Fruit fly (Drosophila melanogaster): ENCODE results near the gene CG11892.

CG11892 gene

DNA sequence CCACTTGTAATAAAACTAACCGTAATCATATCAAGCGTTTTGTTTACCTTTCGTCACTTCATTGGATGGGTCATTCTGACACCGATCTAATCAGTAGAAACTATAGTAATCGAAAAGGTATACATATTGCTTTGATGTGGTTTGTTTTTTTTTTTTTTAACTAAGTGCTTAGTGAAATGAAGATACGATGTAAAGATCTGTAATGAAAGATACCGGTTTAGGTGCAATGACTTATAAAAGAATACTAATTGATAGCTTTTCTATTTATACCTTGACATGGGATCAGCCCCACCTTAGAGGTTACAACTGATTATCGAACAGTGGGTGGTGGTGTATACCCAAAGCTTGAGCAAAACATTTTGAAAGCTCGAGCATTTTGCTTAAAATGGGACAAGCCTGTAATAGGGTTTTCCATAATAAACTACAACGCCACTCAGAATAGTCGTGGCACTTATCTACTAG is 1.9 kb downstream of the CG11892 start, which contains the start of gene CG31300:
CG31300 (plus strand) TSS at position 412 of the 462 bp plus-strand sequence.
- TF ChIP-seq insv (optimal IDR thresholded peaks at IDR 0.05) (no peak), Sin3A (optimal IDR thresholded peaks at IDR 0.05) (no peak), h (optimal IDR thresholded peaks at IDR 0.05) (no peak), psq (optimal IDR thresholded peaks at IDR 0.05) (no peak)

DNA sequence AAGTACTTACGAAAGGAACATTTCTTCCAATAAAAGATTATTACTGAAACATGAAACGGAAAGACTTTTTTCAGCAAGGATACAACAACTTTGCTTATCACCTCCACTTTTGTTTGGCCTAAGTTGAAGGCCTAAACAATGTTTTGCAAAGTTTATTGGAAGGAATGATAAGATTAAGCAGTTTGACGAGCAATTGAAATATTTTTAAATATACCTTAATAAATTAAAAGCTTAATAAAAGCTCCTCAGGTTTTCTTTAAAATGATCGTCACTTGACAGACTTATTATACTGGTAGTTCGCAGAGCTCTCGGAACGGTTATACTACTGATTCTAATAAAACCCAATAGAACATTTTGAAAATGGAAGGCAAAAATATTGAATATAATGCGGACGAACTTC is 3.8 kb downstream of the CG11892 start, which contains the start of gene CG31104:
CG31104 (plus strand) TSS at position 301 of the 400 bp plus-strand sequence.
- TF ChIP-seq insv (optimal IDR thresholded peaks at IDR 0.05) (no peak), Sin3A (optimal IDR thresholded peaks at IDR 0.05) (no peak), ttk (optimal IDR thresholded peaks at IDR 0.05) (no peak), Myc (optimal IDR thresholded peaks at IDR 0.05) (no peak), h (optimal IDR thresholded peaks at IDR 0.05) (no peak), psq (optimal IDR thresholded peaks at IDR 0.05) (no peak)

- TF ChIP-seq h (optimal IDR thresholded peaks at IDR 0.05), result no peak
- no peak for TF ChIP-seq Myc (optimal IDR thresholded peaks at IDR 0.05)
- TF ChIP-seq ttk (optimal IDR thresholded peaks at IDR 0.05), result no peak
- no peak for TF ChIP-seq psq (optimal IDR thresholded peaks at IDR 0.05)
- TF ChIP-seq Sin3A (optimal IDR thresholded peaks at IDR 0.05), result no peak
- no peak for TF ChIP-seq insv (optimal IDR thresholded peaks at IDR 0.05)
Measured at dm6 chr3R:25287128-25287527, 5.8 kb downstream of the CG11892 start, which contains the start of gene CG13658. TSS of gene CG13658 (plus strand) at chr3R:25287474.

- no peak for TF ChIP-seq Myc (optimal IDR thresholded peaks at IDR 0.05)
Measured at dm6 chr3R:25289589-25289988, 8.2 kb downstream of the CG11892 start, which contains the start of gene CG11893. TSS of gene CG11893 (plus strand) at chr3R:25289889.

DNA sequence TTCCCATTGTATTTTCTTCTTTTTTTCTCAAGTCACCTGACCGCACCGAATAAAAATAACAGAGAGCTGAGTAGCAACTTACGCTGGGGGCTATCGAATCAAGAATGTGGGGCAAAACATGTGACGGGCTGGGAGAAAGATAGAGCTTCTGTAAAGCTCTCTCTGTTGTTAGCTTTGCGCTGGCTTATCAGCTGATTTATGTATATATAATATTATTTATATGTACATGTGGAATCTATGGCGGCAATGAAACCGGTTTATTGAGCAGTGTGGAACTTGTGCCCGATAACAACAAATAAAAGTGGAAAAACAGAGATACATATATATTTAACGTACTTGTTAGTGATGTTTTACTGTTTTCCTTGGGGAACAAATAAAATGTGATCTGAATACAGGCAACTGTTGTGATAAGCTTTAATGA is 11.5 kb downstream of the CG11892 start, which contains the start of gene CG31098:
CG31098 (minus strand) TSS at position 114 of the 421 bp plus-strand sequence.
- TF ChIP-seq h (optimal IDR thresholded peaks at IDR 0.05) (no peak), Myc (optimal IDR thresholded peaks at IDR 0.05) (no peak), psq (optimal IDR thresholded peaks at IDR 0.05) (no peak), Sin3A (optimal IDR thresholded peaks at IDR 0.05) (no peak), insv (optimal IDR thresholded peaks at IDR 0.05) (no peak), ttk (optimal IDR thresholded peaks at IDR 0.05) (no peak)

DNA sequence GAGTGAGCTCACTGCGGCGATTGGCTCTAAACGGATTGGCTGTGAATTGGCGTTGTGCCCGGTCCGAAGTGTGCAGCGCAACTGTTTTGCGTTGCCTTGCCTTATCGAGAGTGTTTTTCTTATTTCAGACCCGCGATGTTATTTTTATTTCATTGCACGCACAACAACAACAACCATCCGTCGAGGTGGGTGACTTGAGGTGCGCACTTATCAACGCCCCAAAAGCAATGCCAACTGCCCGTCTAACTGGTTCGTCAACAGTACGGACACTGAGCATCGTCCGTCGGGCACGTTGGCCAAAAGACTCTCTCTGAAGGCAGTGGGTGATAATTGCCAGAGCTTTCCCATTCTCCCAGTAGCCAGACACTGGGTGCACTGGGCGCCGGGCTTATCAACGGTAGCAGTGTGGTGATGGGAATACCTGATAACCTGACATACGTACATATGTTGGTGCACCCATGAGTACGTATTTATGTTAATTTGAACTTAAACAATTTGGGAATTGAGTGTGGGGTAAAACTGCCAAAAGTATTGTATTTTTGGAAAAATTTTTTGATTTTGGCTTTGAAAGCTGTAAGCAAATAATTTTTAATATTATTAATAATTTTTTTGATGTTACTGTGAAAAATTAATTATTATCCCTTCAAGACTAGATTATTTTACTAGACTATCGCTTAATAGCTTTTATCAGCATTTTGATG is 14.1 kb downstream of the CG11892 start, which contains the start of gene CG31102:
CG31102 (minus strand) TSS at position 275 of the 701 bp plus-strand sequence.
- TF ChIP-seq h (optimal IDR thresholded peaks at IDR 0.05), result no peak
- TF ChIP-seq Myc (optimal IDR thresholded peaks at IDR 0.05), result no peak
- TF ChIP-seq psq (optimal IDR thresholded peaks at IDR 0.05), result no peak
- TF ChIP-seq Sin3A (optimal IDR thresholded peaks at IDR 0.05), result no peak
- no peak for TF ChIP-seq ttk (optimal IDR thresholded peaks at IDR 0.05)
- no peak for TF ChIP-seq insv (optimal IDR thresholded peaks at IDR 0.05)

dm6 chr3R:25297678-25298077 is 16.3 kb downstream of the CG11892 start, which contains the start of gene CG31097:
TSS of gene CG31097 (minus strand) at chr3R:25297778.
- TF ChIP-seq Sin3A (optimal IDR thresholded peaks at IDR 0.05) (no peak), ttk (optimal IDR thresholded peaks at IDR 0.05) (no peak), psq (optimal IDR thresholded peaks at IDR 0.05) (no peak), h (optimal IDR thresholded peaks at IDR 0.05) (no peak), insv (optimal IDR thresholded peaks at IDR 0.05) (no peak)

dm6 chr3R:25299507-25299964 is 18.2 kb downstream of the CG11892 start, which contains the start of gene CG31288:
TSS of gene CG31288 (minus strand) at chr3R:25299557.
- TF ChIP-seq psq (optimal IDR thresholded peaks at IDR 0.05) (no peak), Myc (optimal IDR thresholded peaks at IDR 0.05) (no peak), insv (optimal IDR thresholded peaks at IDR 0.05) (no peak), Sin3A (optimal IDR thresholded peaks at IDR 0.05) (no peak), ttk (optimal IDR thresholded peaks at IDR 0.05) (no peak), h (optimal IDR thresholded peaks at IDR 0.05) (no peak)

dm6 chr3R:25300575-25300974 is 19.2 kb downstream of the CG11892 start, which contains the start of gene CG13659:
TSS of gene CG13659 (plus strand) at chr3R:25300891.
- TF ChIP-seq Myc (optimal IDR thresholded peaks at IDR 0.05), result no peak

DNA sequence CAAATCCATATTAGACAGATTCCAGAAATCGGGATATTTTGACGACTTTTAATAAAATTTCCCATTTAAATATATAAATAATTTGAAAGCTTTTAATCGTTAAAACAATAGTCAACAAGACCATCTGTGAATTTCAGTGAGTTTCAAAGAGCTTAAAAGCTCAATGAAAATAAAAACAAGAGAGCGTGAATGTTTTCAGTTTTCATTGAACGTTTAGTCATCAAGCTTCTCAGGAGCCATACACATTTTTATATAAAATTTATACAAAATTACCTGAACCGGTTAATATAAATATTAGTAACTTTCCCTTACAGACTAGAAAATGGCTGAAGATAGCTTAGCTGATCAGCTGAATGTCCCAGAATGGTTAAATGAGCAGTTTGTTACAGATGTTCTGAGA is 20.9 kb downstream of the CG11892 start, which contains the start of gene CG31370:
CG31370 (plus strand) TSS at position 226 of the 400 bp plus-strand sequence.
- TF ChIP-seq Sin3A (optimal IDR thresholded peaks at IDR 0.05) (no peak), ttk (optimal IDR thresholded peaks at IDR 0.05) (no peak), Myc (optimal IDR thresholded peaks at IDR 0.05) (no peak), psq (optimal IDR thresholded peaks at IDR 0.05) (no peak), h (optimal IDR thresholded peaks at IDR 0.05) (no peak), insv (optimal IDR thresholded peaks at IDR 0.05) (no peak)

- TF ChIP-seq insv (optimal IDR thresholded peaks at IDR 0.05) (no peak), ttk (optimal IDR thresholded peaks at IDR 0.05) (no peak), Myc (optimal IDR thresholded peaks at IDR 0.05) (no peak), psq (optimal IDR thresholded peaks at IDR 0.05) (no peak), Sin3A (optimal IDR thresholded peaks at IDR 0.05) (no peak), h (optimal IDR thresholded peaks at IDR 0.05) (no peak)
Measured at dm6 chr3R:25303857-25304440, 22.6 kb downstream of the CG11892 start, which contains the start of gene CG31436. TSS of gene CG31436 (plus strand) at chr3R:25304137.

dm6 chr3R:25305822-25306544 is 24.6 kb downstream of the CG11892 start:
- TF ChIP-seq Myc (optimal IDR thresholded peaks at IDR 0.05) (no peak), insv (optimal IDR thresholded peaks at IDR 0.05) (no peak), ttk (optimal IDR thresholded peaks at IDR 0.05) (no peak), Sin3A (optimal IDR thresholded peaks at IDR 0.05) (no peak)

Measured in Kc167 (cell line).